Fruit fly (Drosophila melanogaster) whole organism, embryonic: ENCODE data around the gene rumi.
A peak's percentile ranks its signal among the peaks of the same experiment; 100 is the strongest.

Experiments used
- Awh ChIP-seq: fragments of 200-800 bp; sonication (Bioruptor generic); IDR thresholded peaks from 2 replicates; pipeline ENCODE4, ENCODE4 v1.3.6; 2022; ENCODE audit warnings: missing biosample characterization, missing genetic modification characterization
- Bdp1 ChIP-seq: fragments of 200-800 bp; sonication (Bioruptor generic); optimal IDR thresholded peaks from 3 replicates; lab custom pipeline; 2016; ENCODE audit warnings: missing biosample characterization, missing genetic modification characterization
- CG10267 ChIP-seq: fragments of 200-800 bp; sonication (Bioruptor generic); optimal IDR thresholded peaks from 2 replicates; lab custom pipeline; 2018; ENCODE audit warnings: missing biosample characterization, mild to moderate bottlenecking, missing genetic modification characterization, moderate library complexity
- CG10654 ChIP-seq: fragments of 200-800 bp; sonication (Bioruptor generic); optimal IDR thresholded peaks from 2 replicates; lab custom pipeline; 2016; ENCODE audit warnings: missing biosample characterization, missing genetic modification characterization
- CG10979 ChIP-seq: fragments of 200-800 bp; sonication (Bioruptor generic); optimal IDR thresholded peaks from 2 replicates; lab custom pipeline; 2018; ENCODE audit warnings: missing biosample characterization, mild to moderate bottlenecking, missing genetic modification characterization, moderate library complexity
- CG11247 ChIP-seq: fragments of 200-800 bp; sonication (Bioruptor generic); IDR thresholded peaks from 2 replicates; pipeline ENCODE4 v1.3.6; 2022; ENCODE audit warnings: missing biosample characterization, missing genetic modification characterization
- CG11504 ChIP-seq: fragments of 200-800 bp; sonication (Bioruptor generic); optimal IDR thresholded peaks from 3 replicates; lab custom pipeline; 2019; ENCODE audit warnings: missing biosample characterization, mild to moderate bottlenecking, missing genetic modification characterization, moderate library complexity
- CG11695 ChIP-seq: fragments of 200-800 bp; sonication (Bioruptor generic); IDR thresholded peaks from 3 replicates; pipeline ENCODE4 v1.3.6; 2022; ENCODE audit warnings: missing biosample characterization, missing genetic modification characterization
- CG14441 ChIP-seq: fragments of 200-800 bp; sonication (Bioruptor generic); IDR thresholded peaks from 2 replicates; pipeline ENCODE4 v1.3.6; 2022; ENCODE audit warnings: missing biosample characterization, missing genetic modification characterization
- CG14667 ChIP-seq: fragments of 200-800 bp; sonication (Bioruptor generic); IDR thresholded peaks from 2 replicates; pipeline ENCODE4 v1.3.6; 2022; ENCODE audit warnings: missing biosample characterization, missing genetic modification characterization
- CG14965 ChIP-seq: fragments of 200-800 bp; sonication (Bioruptor generic); optimal IDR thresholded peaks from 2 replicates; lab custom pipeline; 2016; ENCODE audit warnings: missing biosample characterization, missing genetic modification characterization, borderline replicate concordance
- CG15601 ChIP-seq: fragments of 200-800 bp; sonication (Bioruptor generic); optimal IDR thresholded peaks from 3 replicates; lab custom pipeline; 2019; ENCODE audit warnings: missing biosample characterization, mild to moderate bottlenecking, missing genetic modification characterization, moderate library complexity
- CG17829 ChIP-seq: fragments of 200-800 bp; optimal IDR thresholded peaks from 2 replicates; lab custom pipeline; 2019; ENCODE audit warnings: missing biosample characterization, mild to moderate bottlenecking, missing genetic modification characterization, moderate library complexity
- CG18599 ChIP-seq: fragments of 200-800 bp; sonication (Bioruptor generic); optimal IDR thresholded peaks from 3 replicates; lab custom pipeline; 2017; ENCODE audit warnings: missing biosample characterization, missing genetic modification characterization, mild to moderate bottlenecking, moderate library complexity, missing genetic modification reagents
- CG18619 ChIP-seq: fragments of 200-800 bp; sonication (Bioruptor generic); optimal IDR thresholded peaks from 3 replicates; lab custom pipeline; 2017; ENCODE audit warnings: missing biosample characterization, mild to moderate bottlenecking, missing genetic modification characterization
- CG31441 ChIP-seq: fragments of 200-800 bp; sonication (Bioruptor generic); IDR thresholded peaks from 2 replicates; pipeline ENCODE4 v1.3.6; 2022; ENCODE audit warnings: missing biosample characterization, missing genetic modification characterization
- CG42726 ChIP-seq: fragments of 200-800 bp; sonication (Bioruptor generic); IDR thresholded peaks from 2 replicates; pipeline ENCODE4 v1.3.6; 2022; ENCODE audit warnings: missing biosample characterization, missing genetic modification characterization; ENCODE audit not compliant: partially characterized antibody
- CG4282 ChIP-seq: fragments of 200-800 bp; sonication (Bioruptor generic); optimal IDR thresholded peaks from 2 replicates; lab custom pipeline; 2016; ENCODE audit warnings: missing biosample characterization, missing genetic modification characterization
- CG4617 ChIP-seq: fragments of 200-800 bp; sonication (Bioruptor generic); optimal IDR thresholded peaks from 3 replicates; lab custom pipeline; 2016; ENCODE audit warnings: missing biosample characterization, missing genetic modification characterization, borderline replicate concordance
- CG7357 ChIP-seq: fragments of 200-800 bp; sonication (Bioruptor generic); IDR thresholded peaks from 3 replicates; pipeline ENCODE4 v1.3.6; 2022; ENCODE audit warnings: missing biosample characterization, missing genetic modification characterization
- CG7963 ChIP-seq: fragments of 200-800 bp; sonication (Bioruptor generic); IDR thresholded peaks from 3 replicates; pipeline ENCODE4 v1.3.6; 2022; ENCODE audit warnings: missing biosample characterization, missing genetic modification characterization; ENCODE audit not compliant: partially characterized antibody
- CG8089 ChIP-seq: fragments of 200-800 bp; sonication (Bioruptor generic); optimal IDR thresholded peaks from 3 replicates; lab custom pipeline; 2016; ENCODE audit warnings: missing biosample characterization, missing genetic modification characterization
- CG9437 ChIP-seq: fragments of 200-800 bp; sonication (Bioruptor generic); optimal IDR thresholded peaks from 2 replicates; lab custom pipeline; 2018; ENCODE audit warnings: missing biosample characterization, mild to moderate bottlenecking, missing genetic modification characterization
- CHES-1-like ChIP-seq: fragments of 200-800 bp; sonication (Bioruptor generic); optimal IDR thresholded peaks from 2 replicates; lab custom pipeline; 2016; ENCODE audit warnings: missing biosample characterization, missing genetic modification characterization
- CrebB ChIP-seq: fragments of 200-800 bp; sonication (Bioruptor generic); optimal IDR thresholded peaks from 3 replicates; lab custom pipeline; 2018; ENCODE audit warnings: missing biosample characterization, mild to moderate bottlenecking, missing genetic modification characterization
- D19B ChIP-seq: fragments of 200-800 bp; sonication (Bioruptor generic); optimal IDR thresholded peaks from 2 replicates; lab custom pipeline; 2017; ENCODE audit warnings: missing biosample characterization, mild to moderate bottlenecking, missing genetic modification characterization
- Drgx ChIP-seq: fragments of 200-800 bp; sonication (Bioruptor generic); IDR thresholded peaks from 2 replicates; pipeline ENCODE4 v1.3.6; 2022; ENCODE audit warnings: missing biosample characterization, missing genetic modification characterization
- Fer1 ChIP-seq: fragments of 200-800 bp; sonication (Bioruptor generic); optimal IDR thresholded peaks from 2 replicates; lab custom pipeline; 2017; ENCODE audit warnings: missing biosample characterization, mild to moderate bottlenecking, missing genetic modification characterization
- Fer3 ChIP-seq: fragments of 200-800 bp; sonication (Bioruptor generic); optimal IDR thresholded peaks from 2 replicates; lab custom pipeline; 2018; ENCODE audit warnings: missing biosample characterization, mild to moderate bottlenecking, missing genetic modification characterization, moderate library complexity
- HLH3B ChIP-seq: fragments of 200-800 bp; sonication (Bioruptor generic); IDR thresholded peaks from 2 replicates; pipeline ENCODE4 v1.3.6; 2022; ENCODE audit warnings: missing biosample characterization, missing genetic modification characterization
- Hr3 ChIP-seq: fragments of 200-800 bp; sonication (Bioruptor generic); optimal IDR thresholded peaks from 3 replicates; lab custom pipeline; 2016; ENCODE audit warnings: missing biosample characterization, missing genetic modification characterization
- Sox100B ChIP-seq: fragments of 200-800 bp; sonication (Bioruptor generic); optimal IDR thresholded peaks from 3 replicates; lab custom pipeline; 2018; ENCODE audit warnings: missing biosample characterization, mild to moderate bottlenecking, missing genetic modification characterization
- Stat92E ChIP-seq, 3 experiments: fragments of >200 bp in 2 of 3; fragments of 200-800 bp in 1 of 3; sonication (Bioruptor generic) in 1 of 3; optimal IDR thresholded peaks; 2 replicates each; lab custom pipeline; 2017 to 2019; ENCODE audit warnings: missing biosample characterization in 3 of 3, missing genetic modification characterization in 3 of 3, mild to moderate bottlenecking in 1 of 3, moderate library complexity in 1 of 3
- ash1 ChIP-seq: fragments of 200-800 bp; sonication (Bioruptor generic); optimal IDR thresholded peaks from 2 replicates; lab custom pipeline; 2018; ENCODE audit warnings: missing biosample characterization, mild to moderate bottlenecking, missing genetic modification characterization
- br ChIP-seq: fragments of >200 bp; optimal IDR thresholded peaks from 2 replicates; lab custom pipeline; 2017
- chif ChIP-seq, 2 experiments: fragments of 200-800 bp; sonication (Bioruptor generic); optimal IDR thresholded peaks; 3 replicates each; lab custom pipeline; 2016; ENCODE audit warnings: missing biosample characterization in 2 of 2, missing genetic modification characterization in 2 of 2
- dati ChIP-seq: fragments of 200-800 bp; sonication (Bioruptor generic); IDR thresholded peaks from 2 replicates; pipeline ENCODE4 v1.3.6; 2022; ENCODE audit warnings: missing biosample characterization, missing genetic modification characterization
- disco-r ChIP-seq: fragments of 200-800 bp; sonication (Bioruptor generic); optimal IDR thresholded peaks from 2 replicates; lab custom pipeline; 2016; ENCODE audit warnings: missing biosample characterization, missing genetic modification characterization
- dm ChIP-seq: fragments of 200-800 bp; sonication (Bioruptor generic); optimal IDR thresholded peaks from 3 replicates; lab custom pipeline; 2016; ENCODE audit warnings: missing biosample characterization, missing genetic modification characterization
- ems ChIP-seq: fragments of 200-800 bp; sonication (Bioruptor generic); optimal IDR thresholded peaks from 3 replicates; lab custom pipeline; 2016; ENCODE audit warnings: missing biosample characterization, missing genetic modification characterization
- fd102C ChIP-seq: fragments of 200-800 bp; sonication (Bioruptor generic); optimal IDR thresholded peaks from 2 replicates; lab custom pipeline; 2018; ENCODE audit warnings: missing biosample characterization, mild to moderate bottlenecking, missing genetic modification characterization, moderate library complexity
- lola ChIP-seq, 3 experiments: fragments of >200 bp in 2 of 3; fragments of 200-800 bp in 1 of 3; sonication (Bioruptor generic) in 1 of 3; optimal IDR thresholded peaks; 2 replicates each; lab custom pipeline; 2017 to 2019; ENCODE audit warnings: missing biosample characterization in 3 of 3, missing genetic modification characterization in 3 of 3, mild to moderate bottlenecking in 1 of 3, moderate library complexity in 1 of 3
- maf-S ChIP-seq: fragments of 200-800 bp; sonication (Bioruptor generic); optimal IDR thresholded peaks from 2 replicates; lab custom pipeline; 2016; ENCODE audit warnings: missing biosample characterization, missing genetic modification characterization
- sd ChIP-seq: fragments of 200-800 bp; sonication (Bioruptor generic); optimal IDR thresholded peaks from 3 replicates; lab custom pipeline; 2018; ENCODE audit warnings: missing biosample characterization, mild to moderate bottlenecking, missing genetic modification characterization, moderate library complexity
- sqz ChIP-seq: fragments of 200-800 bp; sonication (Bioruptor generic); optimal IDR thresholded peaks from 3 replicates; lab custom pipeline; 2018; ENCODE audit warnings: missing biosample characterization, mild to moderate bottlenecking, missing genetic modification characterization
- tll ChIP-seq, 2 experiments: fragments of 200-800 bp in 1 of 2; fragments of >200 bp in 1 of 2; sonication (Bioruptor generic) in 1 of 2; optimal IDR thresholded peaks; 2 replicates each; lab custom pipeline; 2017 to 2019; ENCODE audit warnings: missing biosample characterization in 2 of 2, missing genetic modification characterization in 2 of 2, mild to moderate bottlenecking in 1 of 2, moderate library complexity in 1 of 2
- wor ChIP-seq: fragments of 200-800 bp; sonication (Bioruptor generic); IDR thresholded peaks from 2 replicates; pipeline ENCODE4 v1.3.6; 2022; ENCODE audit warnings: missing biosample characterization, missing genetic modification characterization
- yki ChIP-seq: fragments of >200 bp; optimal IDR thresholded peaks from 3 replicates; lab custom pipeline; 2018

The rumi gene

dm6 chr3R:22753895-22754774 lies 3.7 kb upstream of the rumi start (continued):
- peak; percentile 77; the same call in 1 of the 2 replicates for TF ChIP-seq CG31441
- TF ChIP-seq Bdp1 (GFP tag; lab: Kevin White, UChicago) = no peak
- TF ChIP-seq CrebB (tag; lab: Kevin White, UChicago) = peak; percentile 11
- peak; percentile 58 for TF ChIP-seq CHES-1-like (GFP tag; lab: Kevin White, UChicago)
- TF ChIP-seq lola (GFP tag; optimal IDR thresholded peaks at IDR 0.05; lab: Kevin White, UChicago) = peak in 1 of 3 experiments; percentile 47
- peak; percentile 62 for TF ChIP-seq sqz (GFP tag; lab: Kevin White, UChicago)
- peak; percentile 83 for TF ChIP-seq CG11504 (tag; lab: Kevin White, UChicago)
- TF ChIP-seq ems (GFP tag; lab: Kevin White, UChicago) = peak; percentile 9
- no peak; the same call in none of the 2 replicates for TF ChIP-seq CG14667 (GFP tag; lab: Robert Waterston, UW)
- peak; percentile 22 for TF ChIP-seq disco-r (GFP tag; lab: Kevin White, UChicago)
- TF ChIP-seq CG4617 (GFP tag; lab: Kevin White, UChicago) = no peak
- TF ChIP-seq chif (GFP tag; optimal IDR thresholded peaks at IDR 0.05; lab: Kevin White, UChicago) = peak in 1 of 2 experiments; percentile 40
- no peak for TF ChIP-seq CG11695 (GFP tag; lab: Robert Waterston, UW)
- peak; percentile 23 for TF ChIP-seq CG18599 (GFP tag; lab: Kevin White, UChicago)
- TF ChIP-seq CG18619 (GFP tag; lab: Kevin White, UChicago) = peak; percentile 76
- peak; percentile 24 for TF ChIP-seq Fer1 (GFP tag; lab: Kevin White, UChicago)
- no peak for TF ChIP-seq yki
- TF ChIP-seq wor (GFP tag; lab: Robert Waterston, UW) = no peak
- TF ChIP-seq CG10979 (tag; lab: Kevin White, UChicago) = peak; percentile 55
- peak; percentile 81 for TF ChIP-seq CG9437 (GFP tag; lab: Kevin White, UChicago)
- TF ChIP-seq CG14441 = peak; percentile 62
- TF ChIP-seq CG15601 = peak; percentile 15
- TF ChIP-seq Sox100B (GFP tag; lab: Kevin White, UChicago) = peak; percentile 81
- no peak for TF ChIP-seq maf-S (GFP tag; lab: Kevin White, UChicago)
- peak; percentile 14; the same call in 1 of the 2 replicates for TF ChIP-seq CG11247 (GFP tag; lab: Robert Waterston, UW)
- peak; percentile 59 for TF ChIP-seq D19B (GFP tag; lab: Kevin White, UChicago)
- TF ChIP-seq Hr3 = peak; percentile 60
- TF ChIP-seq tll (GFP tag; optimal IDR thresholded peaks at IDR 0.05; lab: Kevin White, UChicago) = no peak
- 0 out of 3 replicates have a peak, but pooled peaks have one; percentile 6 for TF ChIP-seq CG7357 (GFP tag; lab: Robert Waterston, UW)
- peak; percentile 39 for TF ChIP-seq CG10654 (GFP tag; lab: Kevin White, UChicago)
- TF ChIP-seq br = no peak
- TF ChIP-seq HLH3B (GFP tag; lab: Robert Waterston, UW) = peak; percentile 46
- TF ChIP-seq dm (GFP tag; lab: Kevin White, UChicago) = peak; percentile 8
- no peak for TF ChIP-seq CG4282
- 0 out of 2 replicates have a peak, but pooled peaks have one; percentile 30 for TF ChIP-seq CG42726 (GFP tag; lab: Robert Waterston, UW)
- TF ChIP-seq CG7963 = no peak
- no peak for TF ChIP-seq fd102C (GFP tag; lab: Kevin White, UChicago)
- TF ChIP-seq dati (GFP tag; lab: Robert Waterston, UW) = no peak
- no peak for TF ChIP-seq Stat92E (GFP tag; optimal IDR thresholded peaks at IDR 0.05; lab: Kevin White, UChicago)
- no peak for TF ChIP-seq CG14965 (GFP tag; lab: Kevin White, UChicago)
- no peak for TF ChIP-seq CG8089 (GFP tag; lab: Kevin White, UChicago)
- TF ChIP-seq Fer3 = peak; percentile 18
- TF ChIP-seq Awh = 0 out of 2 replicates have a peak, but pooled peaks have one; percentile 20
- peak; percentile 60 for TF ChIP-seq CG17829 (tag; lab: Kevin White, UChicago)
- no peak for TF ChIP-seq ash1
- TF ChIP-seq CG10267 = peak; percentile 39
- TF ChIP-seq Drgx (GFP tag; lab: Robert Waterston, UW) = peak; percentile 51
- no peak for TF ChIP-seq sd (tag; lab: Kevin White, UChicago)
